Fruit fly (Drosophila melanogaster): ENCODE results near the gene bves.
A peak's percentile ranks its signal among the peaks of the same experiment; 100 is the strongest.

bves gene

dm6 chrX:21054963-21055480 is 1.3 kb downstream of the bves start (continued):
- TF ChIP-seq CG1233 (GFP tag; optimal IDR thresholded peaks at IDR 0.05) (no peak), CG17385 (GFP tag; optimal IDR thresholded peaks at IDR 0.05) (peak; percentile 85), wor (GFP tag; IDR thresholded peaks at IDR 0.05) (no peak), CG2120 (GFP tag; optimal IDR thresholded peaks at IDR 0.05) (no peak), gce (GFP tag; IDR thresholded peaks at IDR 0.05) (0 out of 3 replicates have a peak, but pooled peaks have one; percentile 13), ken (GFP tag; IDR thresholded peaks at IDR 0.05) (0 out of 3 replicates have a peak, but pooled peaks have one; percentile 28), lov (optimal IDR thresholded peaks at IDR 0.05) (no peak), lov (GFP tag; IDR thresholded peaks at IDR 0.05) (no peak), rib (GFP tag; IDR thresholded peaks at IDR 0.05) (peak; percentile 20; the same call in 1 of the 2 replicates), CG34376 (GFP tag; optimal IDR thresholded peaks at IDR 0.05) (no peak), ap (GFP tag; IDR thresholded peaks at IDR 0.05) (no peak), z (GFP tag; IDR thresholded peaks at IDR 0.05) (0 out of 3 replicates have a peak, but pooled peaks have one; percentile 15)

- TF ChIP-seq Nf-YB (GFP tag; optimal IDR thresholded peaks at IDR 0.05) (peak; percentile 51), Elba2 (GFP tag; optimal IDR thresholded peaks at IDR 0.05) (peak; percentile 87), Trl (optimal IDR thresholded peaks at IDR 0.05) (peak; percentile 20 to 28), Trl (GFP tag; optimal IDR thresholded peaks at IDR 0.05) (no peak), D19A (tag; optimal IDR thresholded peaks at IDR 0.05) (peak; percentile 63), pfk (GFP tag; optimal IDR thresholded peaks at IDR 0.05) (peak; percentile 24), gcm (GFP tag; optimal IDR thresholded peaks at IDR 0.05) (peak; percentile 64), insv (GFP tag; optimal IDR thresholded peaks at IDR 0.05) (peak; percentile 77 to 96), Xbp1 (GFP tag; optimal IDR thresholded peaks at IDR 0.05) (no peak), vvl (GFP tag; IDR thresholded peaks at IDR 0.05) (no peak), CG30431 (GFP tag; optimal IDR thresholded peaks at IDR 0.05) (no peak), Nf-YC (tag; optimal IDR thresholded peaks at IDR 0.05) (peak; percentile 39)
Measured at dm6 chrX:21056732-21057131, 3.0 kb downstream of the bves start.

dm6 chrX:21058437-21058836 is 4.7 kb downstream of the bves start:
- TF ChIP-seq CG8924 (tag; optimal IDR thresholded peaks at IDR 0.05), result no peak
- no peak for TF ChIP-seq lbe (GFP tag; optimal IDR thresholded peaks at IDR 0.05)
- no peak for TF ChIP-seq CG10147 (GFP tag; optimal IDR thresholded peaks at IDR 0.05)
- no peak for TF ChIP-seq croc (GFP tag; conservative IDR thresholded peaks at IDR 0.05)
- TF ChIP-seq CTCF (GFP tag; optimal IDR thresholded peaks at IDR 0.05), result peak; percentile 84

- TF ChIP-seq CG13624 (GFP tag; optimal IDR thresholded peaks at IDR 0.05) (peak; percentile 89), sc (optimal IDR thresholded peaks at IDR 0.05) (no peak), sc (GFP tag; optimal IDR thresholded peaks at IDR 0.05) (peak; percentile 74), toy (GFP tag; IDR thresholded peaks at IDR 0.05) (no peak), Blimp-1 (GFP tag; optimal IDR thresholded peaks at IDR 0.05) (peak; percentile 88), CG4404 (GFP tag; IDR thresholded peaks at IDR 0.05) (peak; percentile 32; the same call in 1 of the 2 replicates), sqz (GFP tag; optimal IDR thresholded peaks at IDR 0.05) (peak; percentile 66), Sox102F (GFP tag; optimal IDR thresholded peaks at IDR 0.05) (peak; percentile 96), CG8388 (GFP tag; optimal IDR thresholded peaks at IDR 0.05) (peak; percentile 92), CG5180 (GFP tag; optimal IDR thresholded peaks at IDR 0.05) (peak; percentile 72), CG5245 (GFP tag; optimal IDR thresholded peaks at IDR 0.05) (peak; percentile 84), lbe (GFP tag; optimal IDR thresholded peaks at IDR 0.05) (no peak), p53 (GFP tag; optimal IDR thresholded peaks at IDR 0.05) (peak; percentile 80), unpg (GFP tag; optimal IDR thresholded peaks at IDR 0.05) (peak; percentile 96), CG16813 (GFP tag; IDR thresholded peaks at IDR 0.05; ENCODE audit: partially characterized antibody) (no peak), dan (GFP tag; IDR thresholded peaks at IDR 0.05) (no peak), otp (GFP tag; IDR thresholded peaks at IDR 0.05) (peak; percentile 77; the same call in 2 of the 3 replicates), Camta (GFP tag; optimal IDR thresholded peaks at IDR 0.05) (peak; percentile 92), sima (GFP tag; optimal IDR thresholded peaks at IDR 0.05) (peak; percentile 78), CG9932 (GFP tag; IDR thresholded peaks at IDR 0.05) (peak; percentile 56; the same call in 1 of the 2 replicates), Scr (GFP tag; IDR thresholded peaks at IDR 0.05; ENCODE audit: partially characterized antibody) (no peak)
Measured at dm6 chrX:21058991-21059390, 5.2 kb downstream of the bves start.

All from whole organism, embryonic.